Fruit fly (Drosophila melanogaster) whole organism, prepupa: ENCODE measurements around the gene CG15382.

Experiments used
- Blimp-1 ChIP-seq: fragments of 200-800 bp; sonication (Bioruptor generic); optimal IDR thresholded peaks from 3 replicates; lab custom pipeline; 2017; ENCODE audit warnings: missing biosample characterization, missing genetic modification characterization, mild to moderate bottlenecking, moderate library complexity, missing genetic modification reagents
- CG10669 ChIP-seq: fragments of 200-800 bp; sonication (Bioruptor generic); optimal IDR thresholded peaks from 3 replicates; lab custom pipeline; 2018; ENCODE audit warnings: missing biosample characterization, mild to moderate bottlenecking, missing genetic modification characterization, moderate library complexity
- CG11762 ChIP-seq: fragments of 200-800 bp; sonication (Bioruptor generic); optimal IDR thresholded peaks from 3 replicates; lab custom pipeline; 2016; ENCODE audit warnings: missing biosample characterization, missing genetic modification characterization; ENCODE audit not compliant: insufficient read depth
- CG11902 ChIP-seq: fragments of 200-800 bp; sonication (Bioruptor generic); optimal IDR thresholded peaks from 3 replicates; lab custom pipeline; 2016; ENCODE audit warnings: missing biosample characterization, missing genetic modification characterization
- CG15336 ChIP-seq: fragments of 200-800 bp; sonication (Bioruptor generic); IDR thresholded peaks from 2 replicates; pipeline ENCODE4 v1.3.6; 2022; ENCODE audit warnings: missing biosample characterization, missing genetic modification characterization
- CG1621 ChIP-seq: fragments of 200-800 bp; sonication (Bioruptor generic); optimal IDR thresholded peaks from 3 replicates; lab custom pipeline; 2018; ENCODE audit warnings: missing biosample characterization, mild to moderate bottlenecking, missing genetic modification characterization
- CG16779 ChIP-seq: fragments of 200-800 bp; sonication (Bioruptor generic); optimal IDR thresholded peaks from 3 replicates; lab custom pipeline; 2017; ENCODE audit warnings: missing biosample characterization, mild to moderate bottlenecking, missing genetic modification characterization
- CG3032 ChIP-seq: fragments of 200-800 bp; optimal IDR thresholded peaks from 2 replicates; lab custom pipeline; 2019; ENCODE audit warnings: missing biosample characterization, mild to moderate bottlenecking, missing genetic modification characterization, moderate library complexity
- CG31627 ChIP-seq: fragments of 200-800 bp; sonication (Bioruptor generic); optimal IDR thresholded peaks from 3 replicates; lab custom pipeline; 2016; ENCODE audit warnings: missing biosample characterization, missing genetic modification characterization
- CG32006 ChIP-seq: fragments of 200-800 bp; sonication (Bioruptor generic); optimal IDR thresholded peaks from 3 replicates; lab custom pipeline; 2017; ENCODE audit warnings: missing biosample characterization, mild to moderate bottlenecking, missing genetic modification characterization
- CG3919 ChIP-seq: fragments of 200-800 bp; sonication (Bioruptor generic); optimal IDR thresholded peaks from 3 replicates; lab custom pipeline; 2016; ENCODE audit warnings: missing biosample characterization, missing genetic modification characterization
- CG4318 ChIP-seq: fragments of 200-800 bp; sonication (Bioruptor generic); optimal IDR thresholded peaks from 3 replicates; lab custom pipeline; 2017; ENCODE audit warnings: missing biosample characterization, mild to moderate bottlenecking, missing genetic modification characterization
- CG6163 ChIP-seq: fragments of 200-800 bp; sonication (Bioruptor generic); IDR thresholded peaks from 3 replicates; pipeline ENCODE4 v1.3.6; 2022; ENCODE audit warnings: missing biosample characterization, missing genetic modification characterization
- CG6792 ChIP-seq: fragments of 200-800 bp; sonication (Bioruptor generic); optimal IDR thresholded peaks from 3 replicates; lab custom pipeline; 2016; ENCODE audit warnings: missing biosample characterization, missing genetic modification characterization
- CG6808 ChIP-seq: fragments of 200-800 bp; sonication (Bioruptor generic); optimal IDR thresholded peaks from 3 replicates; lab custom pipeline; 2017; ENCODE audit warnings: missing biosample characterization, missing genetic modification characterization, mild to moderate bottlenecking, moderate library complexity, missing genetic modification reagents
- CG7368 ChIP-seq: fragments of 200-800 bp; sonication (Bioruptor generic); optimal IDR thresholded peaks from 3 replicates; lab custom pipeline; 2016; ENCODE audit warnings: missing biosample characterization, missing genetic modification characterization
- CG8119 ChIP-seq: fragments of 200-800 bp; sonication (Bioruptor generic); IDR thresholded peaks from 3 replicates; pipeline ENCODE4 v1.3.6; 2022; ENCODE audit warnings: missing biosample characterization, missing genetic modification characterization
- CG8319 ChIP-seq: fragments of 200-800 bp; sonication (Bioruptor generic); optimal IDR thresholded peaks from 3 replicates; lab custom pipeline; 2016; ENCODE audit warnings: missing biosample characterization, missing genetic modification characterization
- CG8632 ChIP-seq: fragments of 200-800 bp; sonication (Bioruptor generic); optimal IDR thresholded peaks from 3 replicates; lab custom pipeline; 2016; ENCODE audit warnings: missing biosample characterization, missing genetic modification characterization
- CG9139 ChIP-seq: fragments of 200-800 bp; sonication (Bioruptor generic); optimal IDR thresholded peaks from 3 replicates; lab custom pipeline; 2017; ENCODE audit warnings: missing biosample characterization, mild to moderate bottlenecking, missing genetic modification characterization
- Eip75B ChIP-seq: fragments of 200-800 bp; sonication (Bioruptor generic); optimal IDR thresholded peaks from 3 replicates; lab custom pipeline; 2016; ENCODE audit warnings: missing biosample characterization, missing genetic modification characterization
- Eip78C ChIP-seq: fragments of 200-800 bp; sonication (Bioruptor generic); peaks from one replicate; lab custom pipeline; 2016; ENCODE audit warnings: missing biosample characterization, missing genetic modification characterization
- Ets96B ChIP-seq: fragments of 200-800 bp; optimal IDR thresholded peaks from 2 replicates; lab custom pipeline; 2019; ENCODE audit warnings: missing biosample characterization, mild to moderate bottlenecking, missing genetic modification characterization, moderate library complexity
- Gug ChIP-seq: fragments of 200-800 bp; sonication (Bioruptor generic); IDR thresholded peaks from 2 replicates; pipeline ENCODE4 v1.3.6; 2022; ENCODE audit warnings: missing biosample characterization, missing genetic modification characterization
- Hr39 ChIP-seq: fragments of 200-800 bp; sonication (Bioruptor generic); optimal IDR thresholded peaks from 2 replicates; lab custom pipeline; 2016; ENCODE audit warnings: missing biosample characterization, missing genetic modification characterization
- Hr4 ChIP-seq: fragments of 200-800 bp; sonication (Bioruptor generic); optimal IDR thresholded peaks from 3 replicates; lab custom pipeline; 2016; ENCODE audit warnings: missing biosample characterization, missing genetic modification characterization
- Met ChIP-seq: fragments of 200-800 bp; sonication (Bioruptor generic); optimal IDR thresholded peaks from 3 replicates; lab custom pipeline; 2016; ENCODE audit warnings: missing biosample characterization, missing genetic modification characterization
- OdsH ChIP-seq: fragments of 200-800 bp; sonication (Bioruptor generic); optimal IDR thresholded peaks from 3 replicates; lab custom pipeline; 2016; ENCODE audit warnings: missing biosample characterization, missing genetic modification characterization
- Smox ChIP-seq: fragments of 200-800 bp; sonication (Bioruptor generic); optimal IDR thresholded peaks from 3 replicates; lab custom pipeline; 2016; ENCODE audit warnings: missing biosample characterization, missing genetic modification characterization
- Sox102F ChIP-seq: fragments of 200-800 bp; sonication (Bioruptor generic); optimal IDR thresholded peaks from 2 replicates; lab custom pipeline; 2016; ENCODE audit warnings: missing biosample characterization, mild to moderate bottlenecking, missing genetic modification characterization
- Sox14 ChIP-seq: fragments of 200-800 bp; sonication (Bioruptor generic); optimal IDR thresholded peaks from 3 replicates; lab custom pipeline; 2016; ENCODE audit warnings: missing biosample characterization, missing genetic modification characterization
- acj6 ChIP-seq: fragments of 200-800 bp; sonication (Bioruptor generic); optimal IDR thresholded peaks from 3 replicates; lab custom pipeline; 2016; ENCODE audit warnings: missing biosample characterization, missing genetic modification characterization
- cyc ChIP-seq: fragments of 200-800 bp; sonication (Bioruptor generic); optimal IDR thresholded peaks from 3 replicates; lab custom pipeline; 2016; ENCODE audit warnings: missing biosample characterization, missing genetic modification characterization
- dac ChIP-seq: fragments of 200-800 bp; sonication (Bioruptor generic); optimal IDR thresholded peaks from 2 replicates; lab custom pipeline; 2017; ENCODE audit warnings: missing biosample characterization, mild to moderate bottlenecking, missing genetic modification characterization
- dsx ChIP-seq: fragments of 200-800 bp; optimal IDR thresholded peaks from 3 replicates; lab custom pipeline; 2019; ENCODE audit warnings: missing biosample characterization, mild to moderate bottlenecking, missing genetic modification characterization, moderate library complexity; ENCODE audit not compliant: poor library complexity, severe bottlenecking
- esn ChIP-seq: fragments of 200-800 bp; sonication (Bioruptor generic); optimal IDR thresholded peaks from 2 replicates; lab custom pipeline; 2016; ENCODE audit warnings: missing biosample characterization, mild to moderate bottlenecking, missing genetic modification characterization, moderate library complexity
- fd59A ChIP-seq: fragments of 200-800 bp; sonication (Bioruptor generic); optimal IDR thresholded peaks from 2 replicates; lab custom pipeline; 2017; ENCODE audit warnings: missing biosample characterization, mild to moderate bottlenecking, missing genetic modification characterization, missing genetic modification reagents
- fkh ChIP-seq: fragments of 200-800 bp; sonication (Bioruptor generic); optimal IDR thresholded peaks from 3 replicates; lab custom pipeline; 2017; ENCODE audit warnings: missing biosample characterization, mild to moderate bottlenecking, missing genetic modification characterization, moderate library complexity
- lz ChIP-seq: fragments of 200-800 bp; sonication (Bioruptor generic); optimal IDR thresholded peaks from 3 replicates; lab custom pipeline; 2016; ENCODE audit warnings: missing biosample characterization, missing genetic modification characterization
- net ChIP-seq: fragments of 200-800 bp; sonication (Bioruptor generic); optimal IDR thresholded peaks from 3 replicates; lab custom pipeline; 2016; ENCODE audit warnings: missing biosample characterization, missing genetic modification characterization
- pdm3 ChIP-seq: fragments of 200-800 bp; sonication (Bioruptor generic); optimal IDR thresholded peaks from 3 replicates; lab custom pipeline; 2016; ENCODE audit warnings: missing biosample characterization, missing genetic modification characterization
- salr ChIP-seq, 2 experiments: fragments of 200-800 bp; sonication (Bioruptor generic); optimal IDR thresholded peaks; 3 replicates each; lab custom pipeline; 2016 to 2018; ENCODE audit warnings: missing biosample characterization in 2 of 2, missing genetic modification characterization in 2 of 2, mild to moderate bottlenecking in 1 of 2
- ss ChIP-seq, 2 experiments: fragments of 200-800 bp; sonication (Bioruptor generic); optimal IDR thresholded peaks; 2 replicates in 1 of 2; 3 replicates in 1 of 2; lab custom pipeline; 2017 to 2018; ENCODE audit warnings: mild to moderate bottlenecking in 2 of 2, missing biosample characterization in 2 of 2, missing genetic modification characterization in 2 of 2, moderate library complexity in 1 of 2
- svp ChIP-seq: fragments of 200-800 bp; sonication (Bioruptor generic); peaks from one replicate; lab custom pipeline; 2016; ENCODE audit warnings: missing biosample characterization, missing genetic modification characterization
- topi ChIP-seq: fragments of 200-800 bp; sonication (Bioruptor generic); optimal IDR thresholded peaks from 3 replicates; lab custom pipeline; 2016; ENCODE audit warnings: missing biosample characterization, missing genetic modification characterization
- vri ChIP-seq: fragments of 200-800 bp; sonication (Bioruptor generic); optimal IDR thresholded peaks from 3 replicates; lab custom pipeline; 2016; ENCODE audit warnings: missing biosample characterization, mild to moderate bottlenecking, missing genetic modification characterization

The CG15382 gene

dm6 chr2L:2177969-2178809 lies 22.6 kb downstream of the CG15382 start, which contains the start of gene aop (continued):
- TF ChIP-seq CG1621 (tag; lab: Kevin White, UChicago) (peak; percentile 21), Eip75B (GFP tag; lab: Kevin White, UChicago) (peak; percentile 59), net (peak; percentile 58), Hr39 (GFP tag; lab: Kevin White, UChicago) (no peak), CG11902 (GFP tag; lab: Kevin White, UChicago) (no peak), Ets96B (tag; lab: Kevin White, UChicago) (peak; percentile 29), lz (peak; percentile 1), Gug (no peak), pdm3 (GFP tag; lab: Kevin White, UChicago) (peak; percentile 28), CG9139 (peak; percentile 49), CG31627 (GFP tag; lab: Kevin White, UChicago) (no peak), CG6808 (GFP tag; lab: Kevin White, UChicago) (peak; percentile 40), cyc (GFP tag; lab: Kevin White, UChicago) (no peak), CG6163 (GFP tag; lab: Robert Waterston, UW) (peak; percentile 65), CG7368 (GFP tag; lab: Kevin White, UChicago) (no peak), CG10669 (GFP tag; lab: Kevin White, UChicago) (no peak), CG3919 (GFP tag; lab: Kevin White, UChicago) (peak; percentile 40), acj6 (GFP tag; lab: Kevin White, UChicago) (no peak), Blimp-1 (GFP tag; lab: Kevin White, UChicago) (peak; percentile 69), topi (peak; percentile 54), CG4318 (GFP tag; lab: Kevin White, UChicago) (no peak), Met (GFP tag; lab: Kevin White, UChicago) (peak; percentile 58), CG11762 (GFP tag; lab: Kevin White, UChicago) (no peak), OdsH (GFP tag; lab: Kevin White, UChicago) (no peak), CG32006 (GFP tag; lab: Kevin White, UChicago) (no peak)

dm6 chr2L:2178810-2179143 lies 23.2 kb downstream of the CG15382 start:
- TF ChIP-seq CG8632 (GFP tag; lab: Kevin White, UChicago) (no peak), lz (no peak), net (no peak), Sox14 (GFP tag; lab: Kevin White, UChicago) (peak; percentile 3), CG3919 (GFP tag; lab: Kevin White, UChicago) (no peak), Eip75B (GFP tag; lab: Kevin White, UChicago) (no peak), CG3032 (no peak), fkh (GFP tag; lab: Kevin White, UChicago) (no peak), svp (GFP tag; lab: Kevin White, UChicago) (peak; percentile 67), Ets96B (tag; lab: Kevin White, UChicago) (no peak), CG11902 (GFP tag; lab: Kevin White, UChicago) (no peak), CG31627 (GFP tag; lab: Kevin White, UChicago) (no peak), dsx (GFP tag; lab: Kevin White, UChicago) (no peak), CG11762 (GFP tag; lab: Kevin White, UChicago) (no peak), Gug (no peak), salr (GFP tag; optimal IDR thresholded peaks at IDR 0.05; lab: Kevin White, UChicago) (no peak), fd59A (no peak), ss (GFP tag; optimal IDR thresholded peaks at IDR 0.05; lab: Kevin White, UChicago) (no peak), topi (no peak), vri (GFP tag; lab: Kevin White, UChicago) (no peak), CG8119 (GFP tag; lab: Robert Waterston, UW) (peak; percentile 50), OdsH (GFP tag; lab: Kevin White, UChicago) (peak; percentile 56), CG7368 (GFP tag; lab: Kevin White, UChicago) (no peak), acj6 (GFP tag; lab: Kevin White, UChicago) (peak; percentile 40), CG16779 (no peak), Smox (no peak), CG6792 (GFP tag; lab: Kevin White, UChicago) (no peak), Hr4 (peak; percentile 69), CG15336 (no peak; the same call in 1 of the 2 replicates), esn (GFP tag; lab: Kevin White, UChicago) (no peak), Eip78C (GFP tag; lab: Kevin White, UChicago) (peak; percentile 62), dac (GFP tag; lab: Kevin White, UChicago) (no peak), Sox102F (GFP tag; lab: Kevin White, UChicago) (no peak), cyc (GFP tag; lab: Kevin White, UChicago) (no peak), CG9139 (no peak), CG32006 (GFP tag; lab: Kevin White, UChicago) (peak; percentile 14), CG8319 (GFP tag; lab: Kevin White, UChicago) (no peak)
